Fruit fly (Drosophila melanogaster) Kc167 (cell line): ENCODE results near the gene CG34303.

Experiments used
- Myc ChIP-seq: fragments of >200 bp; optimal IDR thresholded peaks from 2 replicates; lab custom pipeline; 2017; ENCODE audit warnings: missing external identifiers
- Sin3A ChIP-seq: fragments of >200 bp; optimal IDR thresholded peaks from 2 replicates; lab custom pipeline; 2018; ENCODE audit warnings: missing external identifiers
- h ChIP-seq: fragments of >200 bp; optimal IDR thresholded peaks from 3 replicates; lab custom pipeline; 2018; ENCODE audit warnings: missing external identifiers
- insv ChIP-seq: fragments of >200 bp; optimal IDR thresholded peaks from 3 replicates; lab custom pipeline; 2018; ENCODE audit warnings: missing external identifiers
- psq ChIP-seq: fragments of >200 bp; optimal IDR thresholded peaks from 2 replicates; lab custom pipeline; 2017; ENCODE audit warnings: missing external identifiers
- ttk ChIP-seq: sonication (Bioruptor generic); optimal IDR thresholded peaks from 2 replicates; lab custom pipeline; 2017; ENCODE audit warnings: missing external identifiers

The CG34303 gene

DNA sequence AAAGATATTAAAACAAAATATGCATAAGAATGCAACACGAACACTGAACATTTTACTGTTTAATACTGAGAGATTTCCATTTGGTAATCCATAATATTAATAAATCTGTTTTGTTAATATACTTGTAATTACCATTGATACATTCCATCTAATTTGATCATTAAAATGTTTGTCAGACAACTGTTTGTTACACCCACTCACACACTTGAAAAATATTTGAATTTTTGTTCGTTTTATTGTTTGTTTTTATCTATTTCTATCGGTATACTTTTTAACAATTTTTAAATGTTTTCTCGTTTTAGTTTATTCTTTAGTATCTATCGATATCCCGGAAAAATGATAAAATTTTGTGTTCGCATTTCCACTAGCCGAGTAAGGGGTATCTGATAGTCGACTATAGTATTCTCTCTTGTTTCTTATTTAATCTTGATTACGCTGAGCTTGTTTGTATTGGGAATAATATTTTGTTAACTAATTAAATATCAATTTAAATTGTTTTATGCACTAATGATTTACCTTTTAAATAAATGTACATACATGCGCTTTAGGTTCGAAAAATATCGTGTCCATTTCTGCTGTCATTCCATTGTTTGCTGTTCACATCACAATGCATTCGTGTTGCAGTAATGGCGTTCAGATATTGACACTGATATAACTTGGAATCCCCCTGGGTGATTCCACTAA is at the start of gene CG34303:
Gene CG34303 (minus strand): TSS at position 51 of the 684 bp plus-strand sequence.
- no peak for TF ChIP-seq psq (lab: Kevin White, UChicago)
- no peak for TF ChIP-seq Myc
- TF ChIP-seq Sin3A (lab: Kevin White, UChicago) = no peak
- no peak for TF ChIP-seq ttk (lab: Kevin White, UChicago)
- TF ChIP-seq h (lab: Kevin White, UChicago) = no peak
- no peak for TF ChIP-seq insv (lab: Kevin White, UChicago)

DNA sequence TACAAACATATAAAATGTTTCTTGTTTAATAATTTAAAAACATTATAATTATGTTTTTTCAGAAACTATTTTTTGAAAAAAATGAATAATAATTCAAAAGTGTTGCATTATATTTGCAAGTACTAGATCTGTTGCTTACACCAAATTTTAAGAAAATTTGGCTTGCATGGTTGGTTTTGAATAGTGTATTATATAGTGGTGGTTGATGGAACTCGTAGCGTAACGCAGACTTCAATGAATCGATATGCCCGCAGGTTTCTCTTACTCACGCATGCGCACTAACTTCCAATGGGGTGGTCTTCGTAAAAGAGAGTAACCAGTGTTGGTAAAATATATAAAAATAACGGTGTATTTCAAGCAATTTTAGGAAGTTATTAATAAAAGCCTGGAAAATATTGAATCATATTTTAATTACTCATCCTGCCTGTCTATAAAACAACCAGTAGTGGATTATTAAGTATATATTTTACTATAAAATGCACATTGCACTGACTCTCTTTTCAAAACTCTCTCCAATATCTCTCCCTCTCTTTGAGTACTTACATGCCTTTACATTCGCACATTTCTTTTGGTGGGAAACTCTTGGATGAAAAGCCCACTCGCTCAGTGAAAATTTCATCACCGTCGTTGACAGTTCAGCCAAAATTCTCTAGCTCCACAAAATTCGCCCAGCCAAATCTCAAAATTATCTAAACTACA is 38.6 kb upstream of the CG34303 start, which contains the start of gene Syn:
Gene Syn (plus strand): TSS at position 606 of the 699 bp plus-strand sequence.
- TF ChIP-seq insv (lab: Kevin White, UChicago) = no peak

DNA sequence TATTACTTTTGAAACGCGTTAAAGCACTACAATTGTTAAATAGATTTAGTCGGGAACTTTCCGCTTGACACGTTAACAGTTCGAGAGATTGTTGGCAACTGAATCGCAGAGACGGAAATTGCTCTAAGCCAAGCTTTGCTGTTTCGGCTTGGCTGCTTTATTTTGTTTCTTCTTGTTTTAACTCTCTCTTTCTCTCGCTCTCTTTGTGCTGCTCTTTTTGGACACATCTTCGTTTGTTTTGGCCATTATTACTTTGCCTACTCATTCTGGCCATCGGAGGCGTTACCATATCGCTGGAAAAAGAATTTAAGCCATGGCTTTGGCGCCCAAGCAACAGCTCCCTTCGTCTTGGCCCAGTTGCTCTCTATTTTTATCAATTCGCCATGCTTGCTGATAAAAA is 37.8 kb upstream of the CG34303 start, which contains the start of gene CG12814:
Gene CG12814 (minus strand): TSS at position 84 of the 400 bp plus-strand sequence.
- no peak for TF ChIP-seq insv (lab: Kevin White, UChicago)
- TF ChIP-seq Sin3A (lab: Kevin White, UChicago) = no peak
- no peak for TF ChIP-seq h (lab: Kevin White, UChicago)
- no peak for TF ChIP-seq psq (lab: Kevin White, UChicago)
- TF ChIP-seq Myc = no peak
- no peak for TF ChIP-seq ttk (lab: Kevin White, UChicago)

DNA sequence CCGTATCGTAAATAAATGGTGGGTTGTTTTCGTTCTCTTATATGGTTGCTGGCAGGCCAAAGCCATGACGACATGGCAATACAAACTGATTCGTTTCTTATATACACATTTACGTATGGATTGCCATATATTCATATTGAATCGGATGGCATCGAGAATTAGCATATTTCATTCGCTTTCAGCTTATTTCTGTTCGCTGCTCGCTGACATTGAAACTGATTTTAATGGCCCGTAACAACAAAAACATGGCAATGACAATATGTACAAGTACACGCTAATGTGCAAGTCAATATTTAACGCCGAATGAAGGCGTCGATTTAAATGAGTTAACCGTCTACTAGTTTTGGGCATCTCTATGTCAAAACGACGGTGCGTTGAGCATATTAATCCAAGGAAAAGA is 34.3 kb upstream of the CG34303 start:
- no peak for TF ChIP-seq Myc
- no peak for TF ChIP-seq ttk (lab: Kevin White, UChicago)
- TF ChIP-seq Sin3A (lab: Kevin White, UChicago) = no peak

DNA sequence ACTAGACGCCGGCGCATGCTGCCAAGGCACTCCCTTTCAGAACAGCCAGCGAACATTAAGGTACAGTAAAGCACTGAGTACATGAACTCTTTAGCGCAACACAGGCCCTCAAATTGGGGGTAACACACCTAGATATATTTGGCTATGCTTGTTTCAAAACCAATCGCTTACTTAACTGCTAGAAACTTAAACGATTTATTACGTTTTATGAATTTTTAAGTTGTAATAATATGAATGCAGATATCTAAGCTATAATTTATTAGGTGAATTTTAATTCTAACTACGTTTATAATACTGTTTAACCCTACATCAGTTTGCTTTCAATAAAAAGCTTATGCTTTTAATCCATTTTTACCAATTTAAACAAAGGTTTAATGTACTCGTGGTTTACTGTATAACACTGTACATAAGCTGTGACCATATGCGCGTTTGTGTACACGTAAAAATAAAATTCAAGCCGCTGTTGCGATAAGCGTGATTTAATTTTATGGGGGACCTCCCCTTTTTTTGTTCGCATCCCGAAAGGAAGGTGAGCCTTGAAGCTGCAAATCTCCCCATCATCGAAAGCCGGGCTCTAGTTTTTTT is 25.3 kb upstream of the CG34303 start:
- TF ChIP-seq Myc (no peak), Sin3A (lab: Kevin White, UChicago) (no peak), ttk (lab: Kevin White, UChicago) (no peak), insv (lab: Kevin White, UChicago) (no peak)

DNA sequence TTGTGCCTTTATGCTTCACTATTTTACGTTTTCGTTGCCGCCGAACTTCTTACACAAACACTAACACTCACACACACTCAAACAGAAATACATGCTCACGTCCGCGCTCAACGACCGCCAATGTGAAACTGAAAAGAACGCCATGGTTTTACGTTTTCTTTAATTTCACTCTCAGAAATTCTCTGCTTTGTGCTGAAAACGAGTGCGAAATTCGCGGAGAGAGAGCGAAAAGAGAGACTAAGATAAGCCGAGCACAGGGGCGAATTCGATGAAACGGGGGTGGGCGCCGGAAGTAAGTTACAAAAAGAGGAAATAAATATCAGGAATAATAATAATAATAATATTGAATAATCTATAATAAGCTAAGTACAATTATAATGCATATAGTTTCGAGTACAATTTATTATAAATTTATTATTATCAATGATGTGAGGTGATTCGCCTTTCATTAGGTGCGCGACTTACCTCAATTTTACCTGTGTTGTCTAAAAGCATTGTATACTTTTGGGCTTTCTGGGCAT is 18.7 kb upstream of the CG34303 start, which contains the start of gene Best1:
Gene Best1 (minus strand): TSS at position 132 of the 521 bp plus-strand sequence.
- no peak for TF ChIP-seq psq (lab: Kevin White, UChicago)
- no peak for TF ChIP-seq insv (lab: Kevin White, UChicago)
- no peak for TF ChIP-seq h (lab: Kevin White, UChicago)
- TF ChIP-seq ttk (lab: Kevin White, UChicago) = no peak
- TF ChIP-seq Myc = no peak
- TF ChIP-seq Sin3A (lab: Kevin White, UChicago) = no peak

DNA sequence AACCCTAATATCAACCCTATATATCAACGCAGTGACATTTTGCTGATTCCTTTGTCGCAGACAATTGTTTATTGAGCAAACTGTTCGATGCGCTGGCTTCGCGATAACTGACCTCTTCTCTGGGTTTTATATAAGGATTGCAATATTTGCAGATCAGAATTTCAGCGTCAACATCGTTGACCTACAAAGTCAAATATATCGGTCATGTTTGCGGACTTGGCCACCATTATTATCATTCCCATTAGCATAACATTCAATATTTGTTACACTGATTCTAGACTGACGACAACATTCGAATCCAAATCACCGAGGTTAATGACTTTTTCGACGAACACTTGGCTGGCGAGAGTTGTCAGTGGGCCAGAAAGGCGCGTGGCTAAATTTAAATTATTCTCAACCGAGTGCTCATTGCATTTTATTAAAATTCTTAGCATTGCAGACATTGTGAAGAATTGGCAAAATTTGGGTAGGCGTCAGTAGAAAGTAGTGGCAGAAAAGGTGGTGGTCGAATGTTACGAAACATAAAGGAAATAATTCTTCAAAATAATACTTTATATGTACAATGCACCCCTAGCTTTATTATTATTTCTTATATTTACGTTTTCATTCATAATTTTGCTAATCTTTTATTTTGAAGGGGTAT is 17.6 kb upstream of the CG34303 start:
- TF ChIP-seq Myc = no peak
- no peak for TF ChIP-seq psq (lab: Kevin White, UChicago)
- no peak for TF ChIP-seq insv (lab: Kevin White, UChicago)
- no peak for TF ChIP-seq h (lab: Kevin White, UChicago)
- no peak for TF ChIP-seq Sin3A (lab: Kevin White, UChicago)

DNA sequence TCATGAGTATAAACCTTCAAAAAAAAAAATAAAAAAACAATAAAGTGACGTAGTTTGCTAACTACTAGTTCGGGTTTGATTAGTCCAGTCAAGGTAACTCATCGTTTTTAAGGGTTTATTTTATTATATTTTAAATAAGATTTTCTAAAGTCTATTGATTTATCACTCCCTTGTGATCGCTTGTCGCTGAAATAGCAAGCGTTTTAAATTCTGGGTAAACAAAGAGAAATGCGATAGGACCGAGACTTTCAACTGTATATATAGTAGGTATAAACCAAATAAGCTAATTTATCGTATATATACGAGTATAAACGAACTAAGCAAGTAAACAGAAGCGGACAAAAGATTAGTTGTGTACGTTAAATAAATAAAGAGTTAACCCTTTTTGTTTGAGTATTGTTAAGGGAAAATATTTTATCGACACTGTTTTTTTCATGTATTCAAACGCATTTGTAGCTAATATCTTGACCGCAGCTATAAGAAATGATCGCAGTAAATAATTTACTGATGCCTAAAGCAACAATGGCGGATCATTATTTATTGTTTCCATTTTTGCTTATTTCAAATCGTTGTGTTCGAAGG is 16.9 kb upstream of the CG34303 start:
- TF ChIP-seq Myc (no peak), Sin3A (lab: Kevin White, UChicago) (no peak), h (lab: Kevin White, UChicago) (no peak), psq (lab: Kevin White, UChicago) (no peak), ttk (lab: Kevin White, UChicago) (no peak), insv (lab: Kevin White, UChicago) (no peak)

DNA sequence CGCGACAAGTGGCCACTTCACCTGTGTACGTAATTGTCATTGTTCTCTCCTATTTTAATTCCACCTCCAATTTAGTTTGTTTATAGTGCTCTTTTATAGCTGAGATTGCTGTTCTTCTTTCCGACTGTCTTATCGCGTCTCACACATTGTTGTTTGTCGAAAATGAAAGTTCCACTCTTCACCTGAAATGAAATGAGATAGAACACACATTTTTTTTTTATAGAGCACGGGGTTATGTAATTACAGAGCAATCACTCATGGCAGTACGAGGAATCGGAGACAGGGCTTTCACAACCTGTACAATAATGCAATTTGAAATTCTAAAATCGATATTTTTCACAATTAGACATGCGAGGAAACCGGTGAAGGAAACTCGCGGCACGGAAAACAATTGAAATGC is 15.6 kb upstream of the CG34303 start:
- TF ChIP-seq h (lab: Kevin White, UChicago) (no peak), Sin3A (lab: Kevin White, UChicago) (no peak), insv (lab: Kevin White, UChicago) (no peak), ttk (lab: Kevin White, UChicago) (no peak), Myc (no peak), psq (lab: Kevin White, UChicago) (no peak)

DNA sequence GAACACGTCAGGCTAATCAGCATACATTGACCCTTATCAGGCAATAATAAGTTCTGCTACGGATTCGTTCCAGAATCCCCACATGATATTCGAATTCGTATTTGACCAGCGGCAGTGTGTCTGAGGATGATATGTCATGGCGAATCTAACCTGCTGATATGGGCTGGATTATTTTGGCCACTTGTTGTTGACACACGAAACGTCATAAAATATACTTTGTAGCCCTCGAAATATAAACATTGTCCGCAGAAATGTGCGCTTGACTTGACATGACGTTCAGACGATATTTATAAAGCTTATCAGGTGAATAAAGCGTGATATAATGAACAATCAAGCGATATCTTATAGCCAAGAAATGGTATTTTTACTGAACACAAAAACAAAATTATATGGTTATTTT is 14.7 kb upstream of the CG34303 start:
- TF ChIP-seq ttk (lab: Kevin White, UChicago) = no peak
- TF ChIP-seq Myc = no peak
- TF ChIP-seq Sin3A (lab: Kevin White, UChicago) = no peak
- TF ChIP-seq h (lab: Kevin White, UChicago) = no peak
- no peak for TF ChIP-seq psq (lab: Kevin White, UChicago)
- no peak for TF ChIP-seq insv (lab: Kevin White, UChicago)

DNA sequence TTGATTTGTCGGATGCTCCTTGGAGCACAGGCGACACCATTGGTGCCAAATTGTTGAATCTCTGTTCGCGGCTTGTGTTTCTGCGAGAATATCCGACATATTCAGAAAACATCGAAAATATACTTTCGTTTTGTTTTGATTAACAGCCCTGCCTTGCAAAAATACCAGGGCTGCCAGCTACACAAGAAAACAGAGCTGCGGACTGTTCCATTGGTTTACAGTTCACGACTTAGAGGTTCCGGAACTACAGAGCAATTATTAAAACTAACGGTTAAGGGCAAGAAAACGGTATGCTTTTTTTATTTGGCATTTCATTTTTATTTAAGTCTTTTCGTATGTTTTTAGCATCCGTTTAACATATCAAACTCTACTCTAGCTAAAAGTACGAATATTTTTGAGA is 9.5 kb upstream of the CG34303 start, which contains the start of gene CG6254:
Gene CG6254 (minus strand): TSS at position 169 of the 400 bp plus-strand sequence.
- TF ChIP-seq Myc (no peak), ttk (lab: Kevin White, UChicago) (no peak), h (lab: Kevin White, UChicago) (no peak), insv (lab: Kevin White, UChicago) (no peak), psq (lab: Kevin White, UChicago) (no peak), Sin3A (lab: Kevin White, UChicago) (no peak)
